Worm (Caenorhabditis elegans) whole organism, L3 larva: ENCODE measurements around the gene ZC239.4.

Experiments used
- fkh-10 ChIP-seq: sonication (generic microtip); optimal IDR thresholded peaks from 2 replicates; lab custom pipeline; 2017; ENCODE audit warnings: missing biosample characterization, missing genetic modification reagents, missing genetic modification characterization
- nhr-11 ChIP-seq: fragments of 150-350 bp; optimal IDR thresholded peaks from 2 replicates; lab custom pipeline; 2014; ENCODE audit warnings: missing biosample characterization, missing genetic modification characterization
- nhr-23 ChIP-seq: fragments of 150-350 bp; optimal IDR thresholded peaks from 2 replicates; lab custom pipeline; 2014; ENCODE audit warnings: missing biosample characterization, missing genetic modification reagents, missing genetic modification characterization
- nhr-237 ChIP-seq: fragments of 150-350 bp; optimal IDR thresholded peaks from 2 replicates; lab custom pipeline; 2014; ENCODE audit warnings: missing biosample characterization, missing genetic modification characterization
- nhr-67 ChIP-seq: fragments of 150-350 bp; optimal IDR thresholded peaks from 2 replicates; lab custom pipeline; 2014; ENCODE audit warnings: missing biosample characterization, missing genetic modification characterization
- nhr-76 ChIP-seq: fragments of 150-350 bp; sonication (generic microtip); optimal IDR thresholded peaks from 5 replicates; lab custom pipeline; 2014; ENCODE audit warnings: missing biosample characterization, missing genetic modification characterization
- skn-1 ChIP-seq: fragments of 150-350 bp; optimal IDR thresholded peaks from 2 replicates; lab custom pipeline; 2014; ENCODE audit warnings: missing biosample characterization, missing genetic modification characterization
- unc-39 ChIP-seq: sonication (generic microtip); optimal IDR thresholded peaks from 4 replicates; lab custom pipeline; 2017; ENCODE audit warnings: missing biosample characterization, missing genetic modification characterization
- ztf-11 ChIP-seq: fragments of 150-350 bp; optimal IDR thresholded peaks from 2 replicates; lab custom pipeline; 2014; ENCODE audit warnings: missing biosample characterization, missing genetic modification characterization

DNA sequence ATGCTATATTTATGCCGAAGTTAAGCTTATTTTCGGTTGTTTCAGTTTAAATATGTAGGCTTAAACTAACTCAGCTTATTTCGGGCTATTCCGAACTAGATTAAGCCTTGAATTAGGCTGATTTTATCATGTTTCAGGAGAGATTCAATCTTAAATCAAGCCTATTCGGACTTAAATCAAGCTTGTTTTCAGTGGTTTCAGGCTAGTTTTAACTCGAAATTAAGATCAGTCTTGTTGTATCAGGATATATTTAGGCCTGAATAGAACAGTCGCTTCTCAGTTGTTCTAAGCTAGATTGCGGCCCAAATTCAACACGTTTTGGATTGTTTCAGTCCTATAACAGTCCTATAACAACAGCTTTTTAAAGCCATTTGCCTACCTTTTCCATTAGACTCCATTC lies 37.8 kb downstream of the ZC239.4 start:
- TF ChIP-seq ztf-11 (tag; lab: Kevin White, UChicago) (no peak), nhr-237 (tag; lab: Kevin White, UChicago) (no peak), nhr-76 (tag; lab: Kevin White, UChicago) (no peak), fkh-10 (GFP tag; lab: Kevin White, UChicago) (no peak), nhr-67 (tag; lab: Kevin White, UChicago) (no peak), nhr-11 (tag; lab: Kevin White, UChicago) (no peak), nhr-23 (tag; lab: Kevin White, UChicago) (no peak), skn-1 (tag; lab: Kevin White, UChicago) (no peak), unc-39 (no peak)
